Worm (Caenorhabditis elegans): ENCODE measurements around the gene Y57G11C.23.
"Not testable (repeated sequence)": the region's sequence is repeated elsewhere in the genome, so short reads cannot be mapped to it uniquely, and the experiment has no call there.

Y57G11C.23 gene

DNA sequence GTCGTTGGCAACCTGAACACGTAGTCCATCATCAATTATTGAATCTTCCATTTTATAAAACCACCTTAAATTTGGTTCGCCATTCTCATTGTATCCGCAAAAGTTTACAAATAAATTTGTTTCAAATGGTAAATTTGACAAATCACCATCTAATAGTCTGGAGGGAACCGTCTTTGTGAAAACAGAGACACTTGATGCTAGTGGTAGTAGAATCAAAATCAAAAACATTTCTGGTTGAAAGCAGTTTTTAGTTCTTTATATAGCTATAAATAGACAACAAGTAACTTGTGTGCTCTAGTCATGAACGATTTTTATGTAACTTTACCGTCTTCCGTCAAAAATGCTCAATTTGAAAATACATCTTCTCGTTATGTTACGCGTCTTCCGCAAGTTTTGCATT, 18.5 kb downstream of the Y57G11C.23 start, which contains the start of gene Y57G11C.20:
Gene Y57G11C.20, plus strand, starts transcription at position 301 of the 400 bp plus-strand sequence.
- not testable (repeated sequence) for TF ChIP-seq ztf-23, flt-1, ztf-29 (GFP tag; IDR thresholded peaks at IDR 0.05)

DNA sequence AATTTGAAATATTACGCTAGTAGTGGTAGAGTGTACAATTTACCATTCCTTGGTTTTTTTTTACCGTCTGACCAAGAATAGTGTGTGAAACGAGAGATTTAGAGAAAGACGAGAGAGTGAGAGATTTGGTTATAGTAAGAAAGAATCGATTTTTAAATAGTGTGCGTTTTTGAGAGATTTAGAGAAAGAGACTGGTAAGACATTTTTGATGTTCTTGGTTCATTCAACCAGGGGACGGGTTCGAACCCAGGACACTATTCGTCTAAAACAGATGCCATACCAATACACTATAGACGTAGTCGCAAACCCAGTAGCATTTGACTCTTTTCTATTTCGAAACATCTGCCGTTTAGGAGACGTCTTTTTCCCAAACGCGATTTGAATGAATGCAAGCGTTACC, 23.5 kb downstream of the Y57G11C.23 start:
- TF ChIP-seq ref-1 (GFP tag; conservative IDR thresholded peaks at IDR 0.05), result no peak; the same call in 1 of the 2 replicates
- peak; percentile 89 for TF ChIP-seq ztf-23 (GFP tag; IDR thresholded peaks at IDR 0.05)
- peak; percentile 85 for TF ChIP-seq cog-1 (tag; optimal IDR thresholded peaks at IDR 0.05)
- peak; percentile 91 for TF ChIP-seq T22C8.4 (GFP tag; IDR thresholded peaks at IDR 0.05)
- peak; percentile 82 for TF ChIP-seq klf-2 (GFP tag; conservative IDR thresholded peaks at IDR 0.05)
- TF ChIP-seq ztf-29 (GFP tag; IDR thresholded peaks at IDR 0.05), result peak; percentile 89
- TF ChIP-seq flt-1 (GFP tag; IDR thresholded peaks at IDR 0.05), result peak; percentile 92
- peak; percentile 89 for TF ChIP-seq tab-1 (GFP tag; IDR thresholded peaks at IDR 0.05)
- peak; percentile 34 for TF ChIP-seq med-1 (GFP tag; optimal IDR thresholded peaks at IDR 0.05; ENCODE audit: insufficient read depth)

DNA sequence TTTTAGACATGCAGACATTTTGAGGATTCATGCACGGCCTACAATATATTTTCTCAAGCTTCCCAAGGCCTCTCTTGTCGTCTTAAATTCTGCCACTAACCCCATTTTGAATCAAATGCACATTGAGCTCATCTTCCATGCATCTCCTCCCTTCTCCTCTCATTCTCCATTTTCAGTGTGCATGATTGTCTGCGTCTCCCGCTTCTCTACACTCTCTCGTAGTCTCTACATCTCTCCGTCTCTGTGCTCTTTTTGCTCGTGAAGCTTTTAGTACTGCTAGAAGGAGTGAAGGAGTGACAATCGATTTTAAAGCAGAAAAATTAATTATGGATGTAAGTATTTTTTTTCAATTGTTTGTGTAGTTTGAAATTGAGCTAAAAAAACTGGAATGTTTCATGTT, 24.7 kb downstream of the Y57G11C.23 start, which contains the start of gene Y57G11C.22:
Gene Y57G11C.22, plus strand, starts transcription at position 327 of the 400 bp plus-strand sequence.
- no peak for TF ChIP-seq ztf-29 (GFP tag; IDR thresholded peaks at IDR 0.05)
- no peak for TF ChIP-seq klf-2 (GFP tag; conservative IDR thresholded peaks at IDR 0.05)
- no peak for TF ChIP-seq cog-1 (tag; optimal IDR thresholded peaks at IDR 0.05)
- TF ChIP-seq med-1 (GFP tag; optimal IDR thresholded peaks at IDR 0.05; ENCODE audit: insufficient read depth), result no peak
- no peak for TF ChIP-seq tab-1 (GFP tag; IDR thresholded peaks at IDR 0.05)
- TF ChIP-seq ref-1 (GFP tag; conservative IDR thresholded peaks at IDR 0.05), result no peak
- no peak for TF ChIP-seq flt-1 (GFP tag; IDR thresholded peaks at IDR 0.05)
- no peak for TF ChIP-seq ztf-23 (GFP tag; IDR thresholded peaks at IDR 0.05)
- TF ChIP-seq T22C8.4 (GFP tag; IDR thresholded peaks at IDR 0.05), result no peak

DNA sequence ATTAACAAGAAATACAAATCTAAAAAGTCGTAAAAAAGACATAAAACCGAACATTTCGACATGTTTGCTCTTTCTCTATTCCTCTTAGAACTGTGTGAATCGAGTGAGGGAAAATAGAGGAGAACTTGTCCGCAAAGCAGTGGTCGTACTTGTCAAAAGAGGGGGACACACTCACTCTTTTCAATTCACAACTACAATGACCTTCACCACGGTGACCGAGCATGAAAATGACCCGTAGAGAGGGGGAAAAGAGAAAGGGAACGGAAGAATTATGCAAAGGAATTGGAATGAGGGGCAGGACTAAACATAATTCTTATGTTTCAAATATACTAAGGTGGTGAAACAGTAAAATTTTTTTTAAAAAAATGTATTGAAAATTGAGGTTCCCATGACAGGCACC, 28.1 kb downstream of the Y57G11C.23 start:
- no peak for TF ChIP-seq med-1 (GFP tag; optimal IDR thresholded peaks at IDR 0.05; ENCODE audit: insufficient read depth)
- no peak for TF ChIP-seq ztf-23 (GFP tag; IDR thresholded peaks at IDR 0.05)
- no peak for TF ChIP-seq tab-1 (GFP tag; IDR thresholded peaks at IDR 0.05)
- no peak for TF ChIP-seq klf-2 (GFP tag; conservative IDR thresholded peaks at IDR 0.05)
- TF ChIP-seq cog-1 (tag; optimal IDR thresholded peaks at IDR 0.05), result no peak
- no peak for TF ChIP-seq ref-1 (GFP tag; conservative IDR thresholded peaks at IDR 0.05)
- no peak for TF ChIP-seq ztf-29 (GFP tag; IDR thresholded peaks at IDR 0.05)
- no peak for TF ChIP-seq flt-1 (GFP tag; IDR thresholded peaks at IDR 0.05)
- TF ChIP-seq T22C8.4 (GFP tag; IDR thresholded peaks at IDR 0.05), result no peak

DNA sequence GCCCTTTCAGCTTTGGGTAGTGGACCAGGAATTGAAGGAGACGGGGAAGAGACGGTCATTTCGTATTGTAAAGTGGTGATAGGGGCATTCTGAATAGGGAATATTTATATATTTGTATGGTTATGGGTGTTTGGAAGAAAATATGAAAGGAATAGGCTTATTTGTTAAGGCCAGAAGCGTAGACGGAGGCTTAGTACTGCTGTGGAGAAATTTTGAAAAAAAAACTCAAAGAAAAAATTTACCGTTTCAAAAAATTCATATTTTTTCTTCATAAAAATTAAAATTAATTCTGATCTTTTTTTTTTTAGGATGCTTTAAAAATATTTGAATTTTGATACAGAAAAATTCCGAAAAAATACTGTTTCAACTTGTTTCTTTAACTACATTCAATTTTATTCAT, 32.6 kb downstream of the Y57G11C.23 start, which contains the start of gene hhat-2:
Gene hhat-2, minus strand, starts transcription at position 101 of the 400 bp plus-strand sequence.
- no peak for TF ChIP-seq ztf-23 (GFP tag; IDR thresholded peaks at IDR 0.05)
- no peak for TF ChIP-seq flt-1 (GFP tag; IDR thresholded peaks at IDR 0.05)
- no peak for TF ChIP-seq klf-2 (GFP tag; conservative IDR thresholded peaks at IDR 0.05)
- no peak for TF ChIP-seq ztf-29 (GFP tag; IDR thresholded peaks at IDR 0.05)
- TF ChIP-seq cog-1 (tag; optimal IDR thresholded peaks at IDR 0.05), result no peak
- TF ChIP-seq med-1 (GFP tag; optimal IDR thresholded peaks at IDR 0.05; ENCODE audit: insufficient read depth), result no peak
- TF ChIP-seq T22C8.4 (GFP tag; IDR thresholded peaks at IDR 0.05), result no peak
- TF ChIP-seq tab-1 (GFP tag; IDR thresholded peaks at IDR 0.05), result no peak
- no peak for TF ChIP-seq ref-1 (GFP tag; conservative IDR thresholded peaks at IDR 0.05)

DNA sequence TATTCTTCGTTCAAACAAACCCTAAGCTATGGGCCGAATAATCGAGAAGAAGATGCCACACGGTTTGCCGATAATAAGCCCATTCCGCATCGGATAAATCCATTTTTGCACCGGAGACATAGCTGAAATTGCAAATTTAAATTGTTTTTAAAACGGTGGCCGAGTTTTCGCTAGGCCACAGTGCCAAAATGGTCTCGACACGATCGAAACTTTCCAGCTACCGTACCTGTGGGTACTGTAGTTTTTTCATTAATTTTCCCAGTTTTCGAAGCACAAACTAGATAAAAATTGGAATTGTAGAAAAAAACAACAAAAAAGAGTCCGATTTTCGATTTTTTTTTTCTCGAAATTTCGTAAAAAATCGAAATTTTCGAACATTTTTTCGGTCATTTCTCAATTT, 33.4 kb downstream of the Y57G11C.23 start:
- TF ChIP-seq klf-2 (GFP tag; conservative IDR thresholded peaks at IDR 0.05) (no peak), ztf-23 (GFP tag; IDR thresholded peaks at IDR 0.05) (no peak), tab-1 (GFP tag; IDR thresholded peaks at IDR 0.05) (no peak), ref-1 (GFP tag; conservative IDR thresholded peaks at IDR 0.05) (no peak), cog-1 (tag; optimal IDR thresholded peaks at IDR 0.05) (no peak), flt-1 (GFP tag; IDR thresholded peaks at IDR 0.05) (no peak), T22C8.4 (GFP tag; IDR thresholded peaks at IDR 0.05) (no peak), ztf-29 (GFP tag; IDR thresholded peaks at IDR 0.05) (no peak), med-1 (GFP tag; optimal IDR thresholded peaks at IDR 0.05; ENCODE audit: insufficient read depth) (no peak)

DNA sequence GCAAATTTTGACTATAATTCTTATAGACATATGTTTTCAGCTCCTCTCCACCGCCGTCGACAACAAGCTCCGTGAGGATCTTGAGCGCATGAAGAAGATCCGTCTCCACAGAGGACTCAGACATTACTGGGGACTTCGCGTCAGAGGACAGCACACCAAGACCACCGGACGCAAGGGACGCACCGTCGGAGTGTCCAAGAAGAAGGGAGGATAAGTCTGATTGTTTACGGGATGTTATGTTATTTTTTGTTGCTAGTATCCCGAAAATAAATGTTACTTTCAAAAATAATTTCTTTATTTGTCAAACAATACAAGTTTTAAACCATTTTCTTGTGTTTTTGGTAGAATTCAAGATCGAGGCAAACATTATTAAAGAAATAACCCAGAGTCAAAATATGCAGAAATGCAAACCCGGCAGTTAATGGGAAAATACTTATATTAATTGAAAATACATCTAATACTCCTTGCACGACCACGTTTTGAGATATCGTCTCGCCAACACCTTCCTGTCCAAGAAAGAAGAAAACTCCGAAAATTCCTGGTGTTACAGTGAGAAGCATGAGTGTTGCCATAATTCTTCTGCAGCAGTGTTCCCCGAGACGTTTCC, 35.3 kb downstream of the Y57G11C.23 start:
- TF ChIP-seq ztf-29 (GFP tag; IDR thresholded peaks at IDR 0.05) (no peak), med-1 (GFP tag; optimal IDR thresholded peaks at IDR 0.05; ENCODE audit: insufficient read depth) (no peak)

DNA sequence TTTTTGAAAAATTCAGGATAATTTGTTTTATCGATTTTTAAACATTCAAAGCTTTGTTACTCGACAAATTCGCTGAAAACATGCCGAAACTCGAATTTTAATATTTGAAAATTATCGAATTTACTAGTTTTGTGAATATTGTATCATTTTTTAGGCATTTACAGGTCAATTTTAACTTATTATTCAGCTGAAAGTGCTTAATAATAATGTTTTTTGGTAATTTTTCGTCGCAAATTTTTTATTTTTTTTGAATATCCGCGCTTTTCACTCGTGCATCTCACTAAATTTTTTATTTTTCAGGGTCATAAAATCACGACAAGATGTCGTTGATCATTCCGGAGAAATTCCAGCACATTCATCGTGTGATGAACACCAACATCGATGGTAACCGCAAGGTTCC, 36.2 kb downstream of the Y57G11C.23 start, which contains the start of gene rps-18:
Gene rps-18, plus strand, starts transcription at position 301 of the 400 bp plus-strand sequence.
- TF ChIP-seq ztf-29 (GFP tag; IDR thresholded peaks at IDR 0.05) (no peak), cog-1 (tag; optimal IDR thresholded peaks at IDR 0.05) (no peak), flt-1 (GFP tag; IDR thresholded peaks at IDR 0.05) (no peak), ztf-23 (GFP tag; IDR thresholded peaks at IDR 0.05) (no peak), med-1 (GFP tag; optimal IDR thresholded peaks at IDR 0.05; ENCODE audit: insufficient read depth) (no peak), tab-1 (GFP tag; IDR thresholded peaks at IDR 0.05) (no peak), ref-1 (GFP tag; conservative IDR thresholded peaks at IDR 0.05) (no peak)

DNA sequence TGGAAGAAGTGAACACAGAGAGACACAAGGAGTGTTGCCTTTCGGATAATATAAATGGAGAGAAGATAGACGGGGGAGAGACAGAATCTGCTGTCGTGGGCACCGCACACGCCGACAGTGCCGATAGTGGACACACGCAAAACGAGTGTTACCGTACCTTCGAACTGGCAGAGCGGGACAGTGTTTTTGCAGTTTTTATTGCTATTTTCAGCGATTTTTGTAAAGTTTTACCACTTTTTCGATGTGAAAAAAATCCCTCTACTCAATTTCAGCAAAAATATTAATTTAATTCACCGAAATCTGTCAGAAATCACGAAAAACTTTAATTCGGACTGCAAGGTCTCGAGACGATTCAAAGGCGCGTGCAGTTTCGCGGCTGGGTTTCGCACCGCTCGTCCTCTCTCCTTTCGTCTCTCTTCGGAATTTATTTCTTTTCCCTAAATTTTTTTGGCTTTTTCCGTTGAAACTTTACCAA, 36.7 kb downstream of the Y57G11C.23 start, which contains the start of gene sec-61.A:
Gene sec-61.A, minus strand, starts transcription at position 387 of the 475 bp plus-strand sequence.
- TF ChIP-seq klf-2 (GFP tag; conservative IDR thresholded peaks at IDR 0.05) (no peak), T22C8.4 (GFP tag; IDR thresholded peaks at IDR 0.05) (no peak), ztf-29 (GFP tag; IDR thresholded peaks at IDR 0.05) (no peak), ref-1 (GFP tag; conservative IDR thresholded peaks at IDR 0.05) (no peak), flt-1 (GFP tag; IDR thresholded peaks at IDR 0.05) (0 out of 2 replicates have a peak, but pooled peaks have one; percentile 13), cog-1 (tag; optimal IDR thresholded peaks at IDR 0.05) (peak; percentile 78), med-1 (GFP tag; optimal IDR thresholded peaks at IDR 0.05; ENCODE audit: insufficient read depth) (no peak), ztf-23 (GFP tag; IDR thresholded peaks at IDR 0.05) (no peak), tab-1 (GFP tag; IDR thresholded peaks at IDR 0.05) (no peak)
